Worm (Caenorhabditis elegans): ENCODE data around the gene ergi-3.

- no peak for TF ChIP-seq tab-1 (GFP tag; IDR thresholded peaks at IDR 0.05)
- no peak for TF ChIP-seq klf-2 (GFP tag; conservative IDR thresholded peaks at IDR 0.05)
- TF ChIP-seq ztf-23 (GFP tag; IDR thresholded peaks at IDR 0.05): 0 out of 2 replicates have a peak, but pooled peaks have one; percentile 13
- no peak for TF ChIP-seq flt-1 (GFP tag; IDR thresholded peaks at IDR 0.05)
- no peak for TF ChIP-seq cog-1 (tag; optimal IDR thresholded peaks at IDR 0.05)
- TF ChIP-seq ztf-29 (GFP tag; IDR thresholded peaks at IDR 0.05): no peak
- no peak for TF ChIP-seq ref-1 (GFP tag; conservative IDR thresholded peaks at IDR 0.05)
- no peak for TF ChIP-seq med-1 (GFP tag; optimal IDR thresholded peaks at IDR 0.05; ENCODE audit: insufficient read depth)
These were observed 48.3 kb downstream of the ergi-3 start, which contains the start of gene dyn-1 for ce11 chrX:15567986-15568940.
